Fruit fly (Drosophila melanogaster): ENCODE data around the gene CG3345.

The CG3345 gene

DNA sequence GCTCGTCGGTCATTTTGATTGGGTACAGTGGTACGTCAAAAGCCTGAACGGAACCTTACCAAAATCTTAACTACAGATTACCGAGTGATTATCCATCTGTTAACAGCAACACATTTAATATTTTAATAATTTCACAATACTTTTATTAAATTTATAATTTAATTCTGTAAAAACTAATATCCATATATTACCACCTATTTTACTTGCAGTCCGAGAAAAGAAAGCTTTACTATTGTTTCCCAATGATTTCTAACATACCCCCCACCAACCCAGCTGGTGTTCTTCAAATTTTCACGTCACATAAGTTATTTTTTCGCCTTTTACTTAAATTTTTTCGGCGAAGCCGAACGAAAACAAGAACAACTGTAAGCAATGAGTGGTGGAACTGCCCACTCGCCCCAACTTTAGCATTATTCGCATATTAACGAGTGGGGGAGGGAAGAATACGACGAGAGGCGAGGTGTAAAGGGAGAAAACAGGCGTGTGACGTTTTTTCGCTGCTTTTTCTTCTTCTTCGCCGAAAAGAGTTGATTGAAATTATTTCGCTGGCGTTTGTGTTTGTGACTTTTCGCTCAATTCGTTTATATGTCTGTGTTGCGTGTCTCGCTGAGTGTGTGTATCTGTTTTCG lies 20.9 kb upstream of the CG3345 start (continued):
- TF ChIP-seq Nf-YB (GFP tag; optimal IDR thresholded peaks at IDR 0.05): peak; percentile 51
- peak; percentile 56 for TF ChIP-seq Oli (tag; optimal IDR thresholded peaks at IDR 0.05)
- peak; percentile 42 for TF ChIP-seq CG10209 (GFP tag; optimal IDR thresholded peaks at IDR 0.05)
- no peak for TF ChIP-seq en (GFP tag; optimal IDR thresholded peaks at IDR 0.05)
- no peak for TF ChIP-seq HLH4C (GFP tag; IDR thresholded peaks at IDR 0.05; ENCODE audit: partially characterized antibody)
- TF ChIP-seq CG6791 (GFP tag; IDR thresholded peaks at IDR 0.05; ENCODE audit: partially characterized antibody): no peak
- TF ChIP-seq Hr39 (optimal IDR thresholded peaks at IDR 0.05): no peak
- TF ChIP-seq CG12391 (tag; optimal IDR thresholded peaks at IDR 0.05): peak; percentile 60
- TF ChIP-seq slou (GFP tag; optimal IDR thresholded peaks at IDR 0.05): no peak
- peak; percentile 55 for TF ChIP-seq sug (tag; optimal IDR thresholded peaks at IDR 0.05)
- no peak for TF ChIP-seq fu2 (GFP tag; optimal IDR thresholded peaks at IDR 0.05)
- peak; percentile 42 for TF ChIP-seq CG10267 (tag; optimal IDR thresholded peaks at IDR 0.05)
- TF ChIP-seq dysf (GFP tag; IDR thresholded peaks at IDR 0.05): peak; percentile 58
- TF ChIP-seq Hmx (GFP tag; optimal IDR thresholded peaks at IDR 0.05): no peak
- no peak for TF ChIP-seq wor (GFP tag; IDR thresholded peaks at IDR 0.05)
- TF ChIP-seq Taf1 (GFP tag; IDR thresholded peaks at IDR 0.05): peak; percentile 36; the same call in 1 of the 2 replicates
- TF ChIP-seq CG13296 (GFP tag; optimal IDR thresholded peaks at IDR 0.05): peak; percentile 58
- peak; percentile 44 for TF ChIP-seq exex (tag; optimal IDR thresholded peaks at IDR 0.05)
- no peak for TF ChIP-seq CkIIα-i1 (GFP tag; IDR thresholded peaks at IDR 0.05)
- TF ChIP-seq Xbp1 (GFP tag; optimal IDR thresholded peaks at IDR 0.05): peak; percentile 48
- peak; percentile 33 for TF ChIP-seq Hr3 (GFP tag; optimal IDR thresholded peaks at IDR 0.05)
- TF ChIP-seq CG4854 (GFP tag; optimal IDR thresholded peaks at IDR 0.05): no peak
- TF ChIP-seq CG8089 (GFP tag; optimal IDR thresholded peaks at IDR 0.05): no peak
- TF ChIP-seq otp (GFP tag; IDR thresholded peaks at IDR 0.05): no peak
- peak; percentile 8 for TF ChIP-seq ftz-f1 (GFP tag; optimal IDR thresholded peaks at IDR 0.05)
- 0 out of 3 replicates have a peak, but pooled peaks have one; percentile 32 for TF ChIP-seq CG2199 (GFP tag; IDR thresholded peaks at IDR 0.05)
- no peak for TF ChIP-seq Ravus (GFP tag; IDR thresholded peaks at IDR 0.05)
- no peak for TF ChIP-seq CG3995 (GFP tag; optimal IDR thresholded peaks at IDR 0.05)
- no peak for TF ChIP-seq yki (optimal IDR thresholded peaks at IDR 0.05)
- TF ChIP-seq Ets65A (GFP tag): peak; percentile 73
- TF ChIP-seq da (GFP tag; optimal IDR thresholded peaks at IDR 0.05): no peak
- TF ChIP-seq CG2875 (GFP tag; optimal IDR thresholded peaks at IDR 0.05): no peak
- peak; percentile 61; the same call in 1 of the 2 replicates for TF ChIP-seq CG9215 (GFP tag; IDR thresholded peaks at IDR 0.05)
- no peak for TF ChIP-seq YL-1 (GFP tag; optimal IDR thresholded peaks at IDR 0.05)
- peak; percentile 61 for TF ChIP-seq sd (tag; optimal IDR thresholded peaks at IDR 0.05)
- no peak for TF ChIP-seq E2f2 (GFP tag; IDR thresholded peaks at IDR 0.05)
- peak; percentile 70 for TF ChIP-seq CG31441 (GFP tag; IDR thresholded peaks at IDR 0.05)
- TF ChIP-seq CG10366 (GFP tag; IDR thresholded peaks at IDR 0.05): peak; percentile 26; the same call in 1 of the 2 replicates
- TF ChIP-seq Myb (GFP tag; optimal IDR thresholded peaks at IDR 0.05): no peak
- TF ChIP-seq mld (GFP tag; IDR thresholded peaks at IDR 0.05; ENCODE audit: partially characterized antibody): no peak
- peak; percentile 75 for TF ChIP-seq gem (tag; optimal IDR thresholded peaks at IDR 0.05)
- TF ChIP-seq Hand (GFP tag; optimal IDR thresholded peaks at IDR 0.05): peak; percentile 37
- TF ChIP-seq odd (GFP tag; optimal IDR thresholded peaks at IDR 0.05): peak; percentile 9
- TF ChIP-seq CG17612 (GFP tag; IDR thresholded peaks at IDR 0.05): no peak
- TF ChIP-seq E2f1 (GFP tag; IDR thresholded peaks at IDR 0.05): peak; percentile 38; the same call in 1 of the 2 replicates
- peak; percentile 33 for TF ChIP-seq mam (GFP tag; optimal IDR thresholded peaks at IDR 0.05)
- no peak for TF ChIP-seq bbx (GFP tag; IDR thresholded peaks at IDR 0.05; ENCODE audit: partially characterized antibody)
- no peak for TF ChIP-seq Max (GFP tag; optimal IDR thresholded peaks at IDR 0.05)
- no peak for TF ChIP-seq dati (GFP tag; IDR thresholded peaks at IDR 0.05)
- TF ChIP-seq NfI (GFP tag; optimal IDR thresholded peaks at IDR 0.05): peak; percentile 58
- no peak for TF ChIP-seq prd (optimal IDR thresholded peaks at IDR 0.05)
- TF ChIP-seq prd (GFP tag; IDR thresholded peaks at IDR 0.05): peak; percentile 43
